Fruit fly (Drosophila melanogaster) whole organism: ENCODE results near the gene CG11986.

Experiments
- CG8478 ChIP-seq: fragments of >200 bp; optimal IDR thresholded peaks from 2 replicates; lab custom pipeline; 2018; ENCODE audit warnings: inconsistent platforms
- Dll ChIP-seq: fragments of >200 bp; optimal IDR thresholded peaks from 2 replicates; lab custom pipeline; 2017
- pan ChIP-seq: fragments of >200 bp; optimal IDR thresholded peaks from 2 replicates; lab custom pipeline; 2017
- psq ChIP-seq: fragments of >200 bp; optimal IDR thresholded peaks from 2 replicates; lab custom pipeline; 2017

DNA sequence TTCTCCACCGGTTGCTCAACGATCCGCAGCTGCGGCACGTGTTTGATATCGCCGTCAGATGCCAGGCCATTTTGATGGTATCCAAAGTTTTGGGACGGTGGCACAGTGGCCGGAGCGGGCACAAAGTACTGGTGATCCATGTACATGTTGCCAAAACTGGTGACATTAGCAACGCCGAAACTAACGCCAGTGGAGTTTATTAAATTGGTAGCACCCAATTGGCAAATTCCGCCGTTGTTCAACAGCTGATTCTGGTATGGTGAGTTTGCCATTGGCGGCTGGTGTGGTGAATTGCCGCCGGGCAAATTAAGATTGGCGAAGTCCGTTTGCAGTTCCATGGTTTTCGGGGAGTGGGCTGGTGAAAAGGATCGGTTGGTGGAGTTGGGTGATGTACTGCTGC, 31.7 kb downstream of the CG11986 start:
- TF ChIP-seq psq (no peak), Dll (no peak), pan (lab: Kevin White, UChicago) (no peak), CG8478 (no peak)
